Fruit fly (Drosophila melanogaster) whole organism, embryonic: ENCODE data around the gene CG12290.
A peak's percentile ranks its signal among the peaks of the same experiment; 100 is the strongest.

ENCODE experiments used
- Atf3 ChIP-seq: fragments of 200-800 bp; sonication (Bioruptor generic); optimal IDR thresholded peaks from 3 replicates; lab custom pipeline; 2016; ENCODE audit warnings: missing biosample characterization, missing genetic modification characterization
- Bgb ChIP-seq: fragments of 200-800 bp; sonication (Bioruptor generic); IDR thresholded peaks from 2 replicates; pipeline ENCODE4 v1.3.6; 2022; ENCODE audit warnings: missing biosample characterization, missing genetic modification characterization; ENCODE audit not compliant: partially characterized antibody
- CG10147 ChIP-seq: fragments of 200-800 bp; sonication (Bioruptor generic); optimal IDR thresholded peaks from 2 replicates; lab custom pipeline; 2019; ENCODE audit warnings: missing biosample characterization, mild to moderate bottlenecking, missing genetic modification characterization, moderate library complexity
- CG12071 ChIP-seq: fragments of 200-800 bp; sonication (Bioruptor generic); optimal IDR thresholded peaks from 3 replicates; lab custom pipeline; 2018; ENCODE audit warnings: missing biosample characterization, mild to moderate bottlenecking, missing genetic modification characterization
- CG13624 ChIP-seq: fragments of 200-800 bp; sonication (Bioruptor generic); optimal IDR thresholded peaks from 2 replicates; lab custom pipeline; 2016; ENCODE audit warnings: missing biosample characterization, missing genetic modification characterization
- CG15269 ChIP-seq: fragments of 200-800 bp; sonication (Bioruptor generic); optimal IDR thresholded peaks from 2 replicates; lab custom pipeline; 2018; ENCODE audit warnings: missing biosample characterization, mild to moderate bottlenecking, missing genetic modification characterization, moderate library complexity
- CG1602 ChIP-seq: fragments of 200-800 bp; sonication (Bioruptor generic); optimal IDR thresholded peaks from 3 replicates; lab custom pipeline; 2016; ENCODE audit warnings: missing biosample characterization, missing genetic modification characterization
- CG2120 ChIP-seq: fragments of 200-800 bp; sonication (Bioruptor generic); optimal IDR thresholded peaks from 3 replicates; lab custom pipeline; 2016; ENCODE audit warnings: missing biosample characterization, missing genetic modification characterization
- CG31224 ChIP-seq: fragments of 200-800 bp; sonication (Bioruptor generic); IDR thresholded peaks from 2 replicates; pipeline ENCODE4 v1.3.6; 2022; ENCODE audit warnings: missing biosample characterization, missing genetic modification characterization
- CG31441 ChIP-seq: fragments of 200-800 bp; sonication (Bioruptor generic); IDR thresholded peaks from 2 replicates; pipeline ENCODE4 v1.3.6; 2022; ENCODE audit warnings: missing biosample characterization, missing genetic modification characterization
- CG3163 ChIP-seq: fragments of 200-800 bp; sonication (Bioruptor generic); optimal IDR thresholded peaks from 3 replicates; lab custom pipeline; 2016; ENCODE audit warnings: missing biosample characterization, missing genetic modification characterization
- CG32532 ChIP-seq: fragments of 200-800 bp; sonication (Bioruptor generic); IDR thresholded peaks from 2 replicates; pipeline ENCODE4 v1.3.6; 2022; ENCODE audit warnings: missing biosample characterization, missing genetic modification characterization
- CG43689 ChIP-seq: fragments of 200-800 bp; sonication (Bioruptor generic); IDR thresholded peaks from 2 replicates; pipeline ENCODE4 v1.3.6; 2022; ENCODE audit warnings: missing biosample characterization, missing genetic modification characterization
- CG4730 ChIP-seq: fragments of 200-800 bp; sonication (Bioruptor generic); IDR thresholded peaks from 2 replicates; pipeline ENCODE4 v1.3.6; 2022; ENCODE audit warnings: missing biosample characterization, missing genetic modification characterization
- CG6813 ChIP-seq: fragments of 200-800 bp; sonication (Bioruptor generic); optimal IDR thresholded peaks from 2 replicates; lab custom pipeline; 2017; ENCODE audit warnings: missing biosample characterization, missing genetic modification characterization, mild to moderate bottlenecking, moderate library complexity, missing genetic modification reagents
- CG8924 ChIP-seq: fragments of 200-800 bp; optimal IDR thresholded peaks from 3 replicates; lab custom pipeline; 2019; ENCODE audit warnings: missing biosample characterization, mild to moderate bottlenecking, missing genetic modification characterization, moderate library complexity
- CG9727 ChIP-seq: fragments of 200-800 bp; sonication (Bioruptor generic); optimal IDR thresholded peaks from 3 replicates; lab custom pipeline; 2017; ENCODE audit warnings: missing biosample characterization, mild to moderate bottlenecking, missing genetic modification characterization
- Deaf1 ChIP-seq: fragments of 200-800 bp; optimal IDR thresholded peaks from 3 replicates; lab custom pipeline; 2019; ENCODE audit warnings: missing biosample characterization, mild to moderate bottlenecking, missing genetic modification characterization, moderate library complexity
- Dip3 ChIP-seq: fragments of 200-800 bp; sonication (Bioruptor generic); optimal IDR thresholded peaks from 3 replicates; lab custom pipeline; 2016; ENCODE audit warnings: missing biosample characterization, missing genetic modification characterization
- Dref ChIP-seq: fragments of 200-800 bp; sonication (Bioruptor generic); IDR thresholded peaks from 2 replicates; pipeline ENCODE4 v1.3.6; 2022; ENCODE audit warnings: missing biosample characterization, missing genetic modification characterization
- Elba2 ChIP-seq: fragments of 200-800 bp; sonication (Bioruptor generic); optimal IDR thresholded peaks from 3 replicates; lab custom pipeline; 2016; ENCODE audit warnings: missing biosample characterization, missing genetic modification characterization
- H2.0 ChIP-seq: fragments of 200-800 bp; sonication (Bioruptor generic); IDR thresholded peaks from 2 replicates; pipeline ENCODE4 v1.3.6; 2022; ENCODE audit warnings: missing biosample characterization, missing genetic modification characterization
- HLHmδ ChIP-seq: fragments of 200-800 bp; sonication (Bioruptor generic); optimal IDR thresholded peaks from 2 replicates; lab custom pipeline; 2018; ENCODE audit warnings: missing biosample characterization, mild to moderate bottlenecking, missing genetic modification characterization, moderate library complexity
- Lpt ChIP-seq: fragments of >200 bp; optimal IDR thresholded peaks from 2 replicates; lab custom pipeline; 2018; ENCODE audit warnings: missing biosample characterization, missing genetic modification characterization
- MTF-1 ChIP-seq: fragments of 200-800 bp; sonication (Bioruptor generic); optimal IDR thresholded peaks from 2 replicates; lab custom pipeline; 2018; ENCODE audit warnings: missing biosample characterization, mild to moderate bottlenecking, missing genetic modification characterization, borderline replicate concordance
- Neu2 ChIP-seq: fragments of 200-800 bp; sonication (Bioruptor generic); optimal IDR thresholded peaks from 3 replicates; lab custom pipeline; 2016; ENCODE audit warnings: missing biosample characterization, missing genetic modification characterization, borderline replicate concordance
- Oaz ChIP-seq: fragments of 200-800 bp; sonication (Bioruptor generic); IDR thresholded peaks from 2 replicates; pipeline ENCODE4 v1.3.6; 2022; ENCODE audit warnings: missing biosample characterization, missing genetic modification characterization
- PHDP ChIP-seq: fragments of 200-800 bp; sonication (Bioruptor generic); optimal IDR thresholded peaks from 3 replicates; lab custom pipeline; 2018; ENCODE audit warnings: missing biosample characterization, mild to moderate bottlenecking, missing genetic modification characterization, moderate library complexity
- Six4 ChIP-seq: fragments of 200-800 bp; sonication (Bioruptor generic); optimal IDR thresholded peaks from 2 replicates; lab custom pipeline; 2016; ENCODE audit warnings: missing biosample characterization, missing genetic modification characterization
- Sry-δ ChIP-seq: fragments of 200-800 bp; sonication (Bioruptor generic); optimal IDR thresholded peaks from 2 replicates; lab custom pipeline; 2016; ENCODE audit warnings: missing biosample characterization, missing genetic modification characterization
- Vsx1 ChIP-seq: fragments of 200-800 bp; sonication (Bioruptor generic); optimal IDR thresholded peaks from 2 replicates; lab custom pipeline; 2017; ENCODE audit warnings: missing biosample characterization, mild to moderate bottlenecking, missing genetic modification characterization, missing genetic modification reagents
- cato ChIP-seq: fragments of 200-800 bp; sonication (Bioruptor generic); optimal IDR thresholded peaks from 2 replicates; lab custom pipeline; 2016; ENCODE audit warnings: missing biosample characterization, missing genetic modification characterization, borderline replicate concordance
- ci ChIP-seq: fragments of 200-800 bp; sonication (Bioruptor generic); IDR thresholded peaks from 3 replicates; pipeline ENCODE4 v1.3.6; 2022; ENCODE audit warnings: missing biosample characterization, missing genetic modification characterization
- corto ChIP-seq: fragments of 200-800 bp; sonication (Bioruptor generic); optimal IDR thresholded peaks from 2 replicates; lab custom pipeline; 2016; ENCODE audit warnings: missing biosample characterization, mild to moderate bottlenecking, missing genetic modification characterization, moderate library complexity
- crol ChIP-seq: fragments of 200-800 bp; sonication (Bioruptor generic); IDR thresholded peaks from 2 replicates; pipeline ENCODE4 v1.3.6; 2022; ENCODE audit warnings: missing biosample characterization, missing genetic modification characterization
- crp ChIP-seq, 2 experiments: fragments of 200-800 bp; sonication (Bioruptor generic); optimal IDR thresholded peaks; 2 replicates in 1 of 2; 3 replicates in 1 of 2; lab custom pipeline; 2017; ENCODE audit warnings: missing biosample characterization in 2 of 2, missing genetic modification characterization in 2 of 2, mild to moderate bottlenecking in 1 of 2, moderate library complexity in 1 of 2
- cwo ChIP-seq: fragments of 200-800 bp; sonication (Bioruptor generic); optimal IDR thresholded peaks from 3 replicates; lab custom pipeline; 2017; ENCODE audit warnings: missing biosample characterization, missing genetic modification characterization, mild to moderate bottlenecking, moderate library complexity, missing genetic modification reagents
- dm ChIP-seq: fragments of 200-800 bp; sonication (Bioruptor generic); optimal IDR thresholded peaks from 3 replicates; lab custom pipeline; 2016; ENCODE audit warnings: missing biosample characterization, missing genetic modification characterization
- emc ChIP-seq: fragments of 200-800 bp; sonication (Bioruptor generic); optimal IDR thresholded peaks from 2 replicates; lab custom pipeline; 2016; ENCODE audit warnings: missing biosample characterization, missing genetic modification characterization
- esg ChIP-seq: fragments of 200-800 bp; sonication (Bioruptor generic); conservative IDR thresholded peaks from 2 replicates; pipeline ENCODE4 v1.3.6; 2022; ENCODE audit warnings: missing biosample characterization, missing genetic modification characterization
- eve ChIP-seq, 2 experiments: fragments of >200 bp; optimal IDR thresholded peaks; 2 replicates each; lab custom pipeline; 2017; ENCODE audit warnings: missing biosample characterization in 2 of 2, missing genetic modification characterization in 2 of 2
- fu2 ChIP-seq: fragments of 200-800 bp; sonication (Bioruptor generic); optimal IDR thresholded peaks from 2 replicates; lab custom pipeline; 2016; ENCODE audit warnings: missing biosample characterization, missing genetic modification characterization
- jing ChIP-seq: fragments of 200-800 bp; sonication (Bioruptor generic); optimal IDR thresholded peaks from 2 replicates; lab custom pipeline; 2018; ENCODE audit warnings: missing biosample characterization, mild to moderate bottlenecking, missing genetic modification characterization
- jumu ChIP-seq: fragments of 200-800 bp; sonication (Bioruptor generic); optimal IDR thresholded peaks from 3 replicates; lab custom pipeline; 2016; ENCODE audit warnings: missing biosample characterization, missing genetic modification characterization
- lab ChIP-seq: fragments of 200-800 bp; sonication (Bioruptor generic); optimal IDR thresholded peaks from 3 replicates; lab custom pipeline; 2017; ENCODE audit warnings: missing biosample characterization, missing genetic modification characterization, mild to moderate bottlenecking, moderate library complexity, missing genetic modification reagents
- luna ChIP-seq: fragments of 200-800 bp; sonication (Bioruptor generic); optimal IDR thresholded peaks from 2 replicates; lab custom pipeline; 2016; ENCODE audit warnings: missing biosample characterization, missing genetic modification characterization
- nau ChIP-seq: fragments of 200-800 bp; sonication (Bioruptor generic); optimal IDR thresholded peaks from 3 replicates; lab custom pipeline; 2017; ENCODE audit warnings: missing biosample characterization, mild to moderate bottlenecking, missing genetic modification characterization, missing genetic modification reagents
- pita ChIP-seq: fragments of 200-800 bp; sonication (Bioruptor generic); optimal IDR thresholded peaks from 2 replicates; lab custom pipeline; 2017; ENCODE audit warnings: missing biosample characterization, mild to moderate bottlenecking, missing genetic modification characterization
- repo ChIP-seq: fragments of 200-800 bp; sonication (Bioruptor generic); optimal IDR thresholded peaks from 2 replicates; lab custom pipeline; 2016; ENCODE audit warnings: missing biosample characterization, missing genetic modification characterization
- sens ChIP-seq: fragments of 200-800 bp; sonication (Bioruptor generic); peaks from one replicate; lab custom pipeline; 2016; ENCODE audit warnings: missing biosample characterization, missing genetic modification characterization
- sqz ChIP-seq: fragments of 200-800 bp; sonication (Bioruptor generic); optimal IDR thresholded peaks from 3 replicates; lab custom pipeline; 2018; ENCODE audit warnings: missing biosample characterization, mild to moderate bottlenecking, missing genetic modification characterization

CG12290 gene

DNA sequence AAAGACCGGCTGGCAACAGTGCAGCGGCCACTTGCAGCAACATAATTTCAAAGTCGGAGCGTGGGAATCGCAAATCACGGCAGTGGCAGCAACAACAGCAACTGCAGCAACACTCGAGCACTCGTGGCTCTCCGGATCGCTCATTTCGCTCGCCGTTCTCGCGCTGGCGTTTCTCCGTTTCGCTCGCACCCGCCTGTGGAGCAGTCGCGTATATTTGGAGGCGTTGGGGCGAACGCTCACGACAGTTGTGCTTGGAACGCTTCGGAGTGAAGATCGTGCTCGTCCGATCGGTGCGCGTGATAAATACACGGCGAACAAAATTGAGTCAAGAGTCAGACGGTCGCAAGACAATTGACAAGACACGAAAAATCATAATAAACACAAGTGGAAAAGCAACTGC lies at the start of gene CG12290 (continued):
- TF ChIP-seq CG8924 (tag; lab: Kevin White, UChicago) = no peak
- peak; percentile 17 for TF ChIP-seq dm (GFP tag; lab: Kevin White, UChicago)
- peak; percentile 44; the same call in 1 of the 2 replicates for TF ChIP-seq Bgb (GFP tag; lab: Robert Waterston, UW)
- peak; percentile 33 for TF ChIP-seq sens
- TF ChIP-seq MTF-1 (GFP tag; lab: Kevin White, UChicago) = no peak
- no peak for TF ChIP-seq CG43689
- TF ChIP-seq CG31224 (GFP tag; lab: Robert Waterston, UW) = 0 out of 2 replicates have a peak, but pooled peaks have one; percentile 14
- TF ChIP-seq jing = no peak
- TF ChIP-seq lab (GFP tag; lab: Kevin White, UChicago) = peak; percentile 41
- no peak for TF ChIP-seq Neu2 (GFP tag; lab: Kevin White, UChicago)
- TF ChIP-seq CG31441 = 0 out of 2 replicates have a peak, but pooled peaks have one; percentile 10
- TF ChIP-seq crol (GFP tag; lab: Robert Waterston, UW) = no peak
- no peak for TF ChIP-seq HLHmδ
- peak; percentile 76; the same call in 2 of the 3 replicates for TF ChIP-seq ci (GFP tag; lab: Robert Waterston, UW)
- TF ChIP-seq CG10147 = no peak
- peak; percentile 34 for TF ChIP-seq CG15269 (tag; lab: Kevin White, UChicago)
- no peak for TF ChIP-seq CG6813
- TF ChIP-seq CG13624 = peak; percentile 41
- TF ChIP-seq sqz (GFP tag; lab: Kevin White, UChicago) = no peak
- no peak for TF ChIP-seq pita (GFP tag; lab: Kevin White, UChicago)
- no peak for TF ChIP-seq corto
- TF ChIP-seq CG1602 (GFP tag; lab: Kevin White, UChicago) = no peak
- no peak for TF ChIP-seq Lpt (GFP tag; lab: Kevin White, UChicago)
- no peak for TF ChIP-seq luna
- TF ChIP-seq emc (GFP tag; lab: Kevin White, UChicago) = no peak
- TF ChIP-seq Six4 (GFP tag; lab: Kevin White, UChicago) = peak; percentile 2
- no peak for TF ChIP-seq esg (GFP tag; lab: Robert Waterston, UW)
- peak; percentile 36 for TF ChIP-seq PHDP
- TF ChIP-seq CG32532 = peak; percentile 74
- TF ChIP-seq Elba2 (GFP tag; lab: Kevin White, UChicago) = no peak
- peak; percentile 6 for TF ChIP-seq CG9727 (GFP tag; lab: Kevin White, UChicago)
- no peak for TF ChIP-seq jumu (GFP tag; lab: Kevin White, UChicago)
- TF ChIP-seq crp (GFP tag; optimal IDR thresholded peaks at IDR 0.05; lab: Kevin White, UChicago) = no peak
- TF ChIP-seq eve (GFP tag; optimal IDR thresholded peaks at IDR 0.05; lab: Kevin White, UChicago) = no peak
- TF ChIP-seq repo = no peak
- peak; percentile 87 for TF ChIP-seq Deaf1 (tag; lab: Kevin White, UChicago)
- TF ChIP-seq CG2120 (GFP tag; lab: Kevin White, UChicago) = peak; percentile 45
- TF ChIP-seq cwo (GFP tag; lab: Kevin White, UChicago) = peak; percentile 20
- TF ChIP-seq Sry-δ (GFP tag; lab: Kevin White, UChicago) = no peak
- no peak for TF ChIP-seq fu2
- TF ChIP-seq Dip3 (GFP tag; lab: Kevin White, UChicago) = no peak
- no peak for TF ChIP-seq Dref (GFP tag; lab: Robert Waterston, UW)
- TF ChIP-seq cato = no peak
- 0 out of 2 replicates have a peak, but pooled peaks have one; percentile 7 for TF ChIP-seq CG4730 (GFP tag; lab: Robert Waterston, UW)
- no peak for TF ChIP-seq nau
- TF ChIP-seq Vsx1 (GFP tag; lab: Kevin White, UChicago) = peak; percentile 21
- no peak for TF ChIP-seq Atf3
- TF ChIP-seq CG12071 = peak; percentile 59
- peak; percentile 31 for TF ChIP-seq CG3163 (GFP tag; lab: Kevin White, UChicago)
- no peak for TF ChIP-seq H2.0 (GFP tag; lab: Robert Waterston, UW)
- no peak for TF ChIP-seq Oaz (GFP tag; lab: Robert Waterston, UW)
